Worm (Caenorhabditis elegans) whole organism, L1 larva: ENCODE data around the gene lhfp-4.

ENCODE experiments used
- ama-1 ChIP-seq: fragments of 150-350 bp; optimal IDR thresholded peaks from 2 replicates; lab custom pipeline; 2014
- unc-86 ChIP-seq: sonication (generic microtip); optimal IDR thresholded peaks from 2 replicates; lab custom pipeline; 2016; ENCODE audit warnings: missing genetic modification characterization, missing compliant biosample characterization
- zag-1 ChIP-seq: fragments of 150-350 bp; optimal IDR thresholded peaks from 2 replicates; lab custom pipeline; 2014; ENCODE audit warnings: missing biosample characterization, missing genetic modification characterization

ce11 chrIV:17269042-17269441, 6.3 kb upstream of the lhfp-4 start, which contains the start of gene atgp-1:
- TF ChIP-seq ama-1 (lab: Kevin White, UChicago) (no peak), zag-1 (tag; lab: Kevin White, UChicago) (no peak), unc-86 (tag; lab: Kevin White, UChicago) (no peak)
